Fruit fly (Drosophila melanogaster) S2 (cell line): ENCODE results near the gene CG4768.

Source experiments
- CG8478 ChIP-seq: fragments of >200 bp; optimal IDR thresholded peaks from 2 replicates; lab custom pipeline; 2018
- CTCF ChIP-seq, 2 experiments: fragments of >200 bp; optimal IDR thresholded peaks; 2 replicates each; lab custom pipeline; 2018

Gene CG4768

dm6 chrX:16787416-16787900 lies 4.5 kb upstream of the CG4768 start:
- no peak for TF ChIP-seq CG8478 (lab: Kevin White, UChicago)
- no peak for TF ChIP-seq CTCF (optimal IDR thresholded peaks at IDR 0.05; lab: Kevin White, UChicago)

- TF ChIP-seq CG8478 (lab: Kevin White, UChicago) (no peak), CTCF (optimal IDR thresholded peaks at IDR 0.05; lab: Kevin White, UChicago) (no peak)
Observed at dm6 chrX:16791058-16791457, 861 bp upstream of the CG4768 start, which contains the start of gene Rrp45. Gene Rrp45, minus strand, starts transcription at chrX:16791266.

- no peak for TF ChIP-seq CG8478 (lab: Kevin White, UChicago)
- TF ChIP-seq CTCF (optimal IDR thresholded peaks at IDR 0.05; lab: Kevin White, UChicago): no peak
Observed at dm6 chrX:16793129-16793748, 1.3 kb downstream of the CG4768 start.

dm6 chrX:16798166-16798565 lies 6.2 kb downstream of the CG4768 start:
- TF ChIP-seq CTCF (optimal IDR thresholded peaks at IDR 0.05; lab: Kevin White, UChicago) (no peak), CG8478 (lab: Kevin White, UChicago) (no peak)

- TF ChIP-seq CG8478 (lab: Kevin White, UChicago): no peak
- TF ChIP-seq CTCF (optimal IDR thresholded peaks at IDR 0.05; lab: Kevin White, UChicago): no peak
Observed at dm6 chrX:16799914-16800313, 8.0 kb downstream of the CG4768 start.

dm6 chrX:16800530-16801027 lies 8.7 kb downstream of the CG4768 start, which contains the start of the genes CG9132 and CG4789:
Gene CG9132, minus strand, starts transcription at chrX:16800710.
Gene CG4789, plus strand, starts transcription at chrX:16800930.
- TF ChIP-seq CTCF (optimal IDR thresholded peaks at IDR 0.05; lab: Kevin White, UChicago) (no peak), CG8478 (lab: Kevin White, UChicago) (no peak)

dm6 chrX:16803299-16803698 lies 11.4 kb downstream of the CG4768 start, which contains the start of the genes Rai1 and CG13005:
Gene Rai1, minus strand, starts transcription at chrX:16803344.
Gene CG13005, plus strand, starts transcription at chrX:16803650.
- TF ChIP-seq CG8478 (lab: Kevin White, UChicago) (no peak), CTCF (optimal IDR thresholded peaks at IDR 0.05; lab: Kevin White, UChicago) (no peak)

- no peak for TF ChIP-seq CG8478 (lab: Kevin White, UChicago)
- TF ChIP-seq CTCF (optimal IDR thresholded peaks at IDR 0.05; lab: Kevin White, UChicago): no peak
Observed at dm6 chrX:16805768-16806167, 13.8 kb downstream of the CG4768 start, which contains the start of gene ppk28. Gene ppk28, plus strand, starts transcription at chrX:16806068.

- TF ChIP-seq CTCF (optimal IDR thresholded peaks at IDR 0.05; lab: Kevin White, UChicago) (no peak), CG8478 (lab: Kevin White, UChicago) (no peak)
Observed at dm6 chrX:16808654-16809053, 16.7 kb downstream of the CG4768 start.

- TF ChIP-seq CG8478 (lab: Kevin White, UChicago) (no peak), CTCF (optimal IDR thresholded peaks at IDR 0.05; lab: Kevin White, UChicago) (no peak)
Observed at dm6 chrX:16809093-16809492, 17.2 kb downstream of the CG4768 start.

- TF ChIP-seq CTCF (optimal IDR thresholded peaks at IDR 0.05; lab: Kevin White, UChicago) (no peak), CG8478 (lab: Kevin White, UChicago) (no peak)
Observed at dm6 chrX:16811213-16811749, 19.4 kb downstream of the CG4768 start, which contains the start of gene CG4829. Gene CG4829, plus strand, starts transcription at chrX:16811699.

- no peak for TF ChIP-seq CG8478 (lab: Kevin White, UChicago)
- TF ChIP-seq CTCF (optimal IDR thresholded peaks at IDR 0.05; lab: Kevin White, UChicago): no peak
Observed at dm6 chrX:16813226-16813625, 21.3 kb downstream of the CG4768 start.

- TF ChIP-seq CTCF (optimal IDR thresholded peaks at IDR 0.05; lab: Kevin White, UChicago): no peak
- no peak for TF ChIP-seq CG8478 (lab: Kevin White, UChicago)
Observed at dm6 chrX:16814351-16814750, 22.4 kb downstream of the CG4768 start.

- no peak for TF ChIP-seq CG8478 (lab: Kevin White, UChicago)
- TF ChIP-seq CTCF (optimal IDR thresholded peaks at IDR 0.05; lab: Kevin White, UChicago): no peak
Observed at dm6 chrX:16815168-16815567, 23.2 kb downstream of the CG4768 start.

- no peak for TF ChIP-seq CTCF (optimal IDR thresholded peaks at IDR 0.05; lab: Kevin White, UChicago)
- no peak for TF ChIP-seq CG8478 (lab: Kevin White, UChicago)
Observed at dm6 chrX:16816500-16816899, 24.6 kb downstream of the CG4768 start.
